Worm (Caenorhabditis elegans) whole organism, midembryonic: ENCODE results near the gene semo-1.
A peak's percentile ranks its signal among the peaks of the same experiment; 100 is the strongest.

Source experiments
- T22C8.4 ChIP-seq: fragments of 200-800 bp; sonication (Bioruptor generic); IDR thresholded peaks from 2 replicates; pipeline ENCODE4 v1.3.6; 2022; ENCODE audit warnings: missing genetic modification characterization, missing compliant biosample characterization
- cog-1 ChIP-seq: sonication (generic microtip); optimal IDR thresholded peaks from 2 replicates; lab custom pipeline; 2016; ENCODE audit warnings: missing genetic modification characterization, missing compliant biosample characterization
- flt-1 ChIP-seq: fragments of 200-800 bp; sonication (Bioruptor generic); IDR thresholded peaks from 2 replicates; pipeline ENCODE4 v1.3.6; 2022; ENCODE audit warnings: missing genetic modification characterization, missing compliant biosample characterization
- klf-2 ChIP-seq: fragments of 200-800 bp; sonication (Bioruptor generic); conservative IDR thresholded peaks from 2 replicates; pipeline ENCODE4 v1.3.6; 2022; ENCODE audit warnings: missing genetic modification reagents, missing genetic modification characterization, missing compliant biosample characterization
- med-1 ChIP-seq: sonication (generic microtip); optimal IDR thresholded peaks from 2 replicates; lab custom pipeline; 2017; ENCODE audit warnings: missing genetic modification characterization, mild to moderate bottlenecking, missing compliant biosample characterization, antibody characterized with exemption, missing genetic modification reagents; ENCODE audit not compliant: insufficient read depth
- ref-1 ChIP-seq: fragments of 200-800 bp; sonication (Bioruptor generic); conservative IDR thresholded peaks from 2 replicates; pipeline ENCODE4 v1.3.6; 2022; ENCODE audit warnings: missing genetic modification reagents, missing genetic modification characterization, missing compliant biosample characterization
- tab-1 ChIP-seq: fragments of 200-800 bp; sonication (Bioruptor generic); IDR thresholded peaks from 2 replicates; pipeline ENCODE4 v1.3.6; 2022; ENCODE audit warnings: missing genetic modification characterization, missing compliant biosample characterization
- ztf-23 ChIP-seq: fragments of 200-800 bp; sonication (Bioruptor generic); IDR thresholded peaks from 2 replicates; pipeline ENCODE4 v1.3.6; 2022; ENCODE audit warnings: missing genetic modification reagents, missing genetic modification characterization, missing compliant biosample characterization
- ztf-29 ChIP-seq: fragments of 200-800 bp; sonication (Bioruptor generic); IDR thresholded peaks from 2 replicates; pipeline ENCODE4 v1.3.6; 2022; ENCODE audit warnings: missing genetic modification reagents, missing genetic modification characterization, missing compliant biosample characterization

The semo-1 gene

DNA sequence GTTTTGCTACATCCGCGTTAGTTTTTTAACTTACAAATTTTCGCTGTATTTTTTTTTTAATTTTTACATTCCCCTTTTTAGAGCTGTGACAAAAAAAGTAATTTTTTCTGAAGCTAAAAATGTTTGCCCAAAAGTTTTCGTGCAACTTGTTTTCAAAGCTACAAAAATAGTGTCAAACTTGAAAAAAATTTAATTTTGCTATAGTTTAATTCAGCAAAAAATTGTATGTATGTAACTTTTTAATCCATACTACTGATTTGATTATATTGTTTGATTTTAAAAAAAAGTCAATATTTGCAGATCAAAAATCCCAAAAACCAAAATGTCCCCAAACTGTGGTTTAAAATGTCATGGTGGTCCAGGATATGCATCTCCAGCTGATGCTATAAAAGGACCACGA lies at the start of gene semo-1:
semo-1 (plus strand) TSS at position 301 of the 400 bp plus-strand sequence.
- TF ChIP-seq tab-1 (GFP tag; lab: Robert Waterston, UW) = no peak
- no peak for TF ChIP-seq ztf-29
- TF ChIP-seq T22C8.4 (GFP tag; lab: Robert Waterston, UW) = no peak
- TF ChIP-seq cog-1 (tag; lab: Kevin White, UChicago) = no peak
- no peak for TF ChIP-seq ref-1
- TF ChIP-seq flt-1 (GFP tag; lab: Robert Waterston, UW) = no peak
- TF ChIP-seq med-1 (GFP tag; lab: Kevin White, UChicago) = no peak
- no peak for TF ChIP-seq klf-2 (GFP tag; lab: Robert Waterston, UW)
- TF ChIP-seq ztf-23 (GFP tag; lab: Robert Waterston, UW) = no peak

DNA sequence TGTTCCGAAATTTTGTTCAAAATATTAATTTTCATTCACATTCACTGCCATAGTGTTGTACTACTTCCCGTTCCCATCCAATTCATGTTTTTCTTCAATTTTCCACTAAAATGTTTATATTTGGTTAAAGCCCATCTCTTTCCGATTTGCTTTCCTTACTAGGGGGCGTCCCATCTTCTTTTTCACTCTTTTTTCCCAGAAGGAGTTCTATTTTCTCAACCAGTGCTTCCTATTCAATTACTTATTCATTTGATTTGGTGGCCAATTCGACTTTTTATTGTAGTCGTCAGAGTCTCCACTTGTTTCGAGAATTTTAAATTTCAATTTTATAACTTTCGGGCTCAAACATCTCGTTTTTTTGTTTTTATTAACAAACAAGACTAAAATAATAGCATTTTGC lies 49.2 kb upstream of the semo-1 start:
- no peak for TF ChIP-seq tab-1 (GFP tag; lab: Robert Waterston, UW)
- no peak for TF ChIP-seq T22C8.4 (GFP tag; lab: Robert Waterston, UW)
- no peak for TF ChIP-seq flt-1 (GFP tag; lab: Robert Waterston, UW)
- TF ChIP-seq cog-1 (tag; lab: Kevin White, UChicago) = no peak
- no peak for TF ChIP-seq med-1 (GFP tag; lab: Kevin White, UChicago)
- no peak for TF ChIP-seq klf-2 (GFP tag; lab: Robert Waterston, UW)
- TF ChIP-seq ztf-23 (GFP tag; lab: Robert Waterston, UW) = no peak
- TF ChIP-seq ref-1 = no peak
- no peak for TF ChIP-seq ztf-29

DNA sequence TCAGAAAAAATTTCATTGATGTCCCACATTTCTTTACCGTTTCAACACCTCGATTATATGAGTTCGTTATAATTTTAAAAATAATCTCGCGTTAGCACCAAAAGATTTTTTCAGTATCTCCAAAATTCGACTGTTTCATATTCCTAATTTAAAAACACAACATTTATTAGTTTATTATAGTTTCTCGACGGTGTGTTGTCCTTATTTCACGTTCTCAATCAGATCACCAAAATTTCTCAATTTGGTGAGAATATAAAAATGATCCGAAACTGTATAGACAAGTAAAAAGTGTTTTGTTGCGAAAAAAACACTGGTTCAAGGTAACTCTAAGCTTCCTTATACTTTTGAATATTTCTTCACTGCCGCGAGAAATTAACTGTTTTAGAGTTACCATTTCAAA lies 42.3 kb upstream of the semo-1 start:
- TF ChIP-seq klf-2 (GFP tag; lab: Robert Waterston, UW) (no peak), flt-1 (GFP tag; lab: Robert Waterston, UW) (no peak), cog-1 (tag; lab: Kevin White, UChicago) (no peak), ztf-29 (no peak), med-1 (GFP tag; lab: Kevin White, UChicago) (no peak), tab-1 (GFP tag; lab: Robert Waterston, UW) (no peak), T22C8.4 (GFP tag; lab: Robert Waterston, UW) (no peak), ztf-23 (GFP tag; lab: Robert Waterston, UW) (no peak), ref-1 (no peak)

DNA sequence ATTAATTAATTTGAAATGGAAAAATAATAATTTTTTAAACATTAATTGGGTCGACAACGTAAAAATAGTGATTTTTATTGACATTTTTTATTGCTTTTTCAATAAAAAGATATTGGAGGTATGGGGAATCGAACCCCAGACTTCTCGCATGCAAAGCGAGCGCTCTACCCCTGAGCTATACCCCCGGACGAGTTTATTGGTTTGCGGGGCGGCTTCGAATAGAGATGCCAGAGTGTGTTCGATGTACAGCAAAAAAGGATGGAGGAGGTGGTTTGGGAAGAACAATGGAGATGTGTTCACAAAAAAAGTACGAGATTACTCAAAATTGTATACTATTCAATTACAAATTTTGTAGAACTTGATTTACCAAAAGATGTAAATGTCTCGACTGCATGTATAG lies 37.3 kb upstream of the semo-1 start:
- TF ChIP-seq ztf-29 = peak; percentile 57
- TF ChIP-seq flt-1 (GFP tag; lab: Robert Waterston, UW) = no peak; the same call in none of the 2 replicates
- 0 out of 2 replicates have a peak, but pooled peaks have one; percentile 42 for TF ChIP-seq T22C8.4 (GFP tag; lab: Robert Waterston, UW)
- TF ChIP-seq med-1 (GFP tag; lab: Kevin White, UChicago) = peak; percentile 50

ce11 chrIV:14015844-14016243 lies 35.2 kb upstream of the semo-1 start, which contains the start of gene srw-63:
TSS of gene srw-63 (minus strand) at chrIV:14015944.
- no peak for TF ChIP-seq klf-2 (GFP tag; lab: Robert Waterston, UW)
- no peak for TF ChIP-seq med-1 (GFP tag; lab: Kevin White, UChicago)
- TF ChIP-seq ztf-29 = no peak
- TF ChIP-seq ref-1 = no peak
- no peak for TF ChIP-seq flt-1 (GFP tag; lab: Robert Waterston, UW)
- TF ChIP-seq ztf-23 (GFP tag; lab: Robert Waterston, UW) = no peak
- TF ChIP-seq tab-1 (GFP tag; lab: Robert Waterston, UW) = no peak
- TF ChIP-seq T22C8.4 (GFP tag; lab: Robert Waterston, UW) = no peak

DNA sequence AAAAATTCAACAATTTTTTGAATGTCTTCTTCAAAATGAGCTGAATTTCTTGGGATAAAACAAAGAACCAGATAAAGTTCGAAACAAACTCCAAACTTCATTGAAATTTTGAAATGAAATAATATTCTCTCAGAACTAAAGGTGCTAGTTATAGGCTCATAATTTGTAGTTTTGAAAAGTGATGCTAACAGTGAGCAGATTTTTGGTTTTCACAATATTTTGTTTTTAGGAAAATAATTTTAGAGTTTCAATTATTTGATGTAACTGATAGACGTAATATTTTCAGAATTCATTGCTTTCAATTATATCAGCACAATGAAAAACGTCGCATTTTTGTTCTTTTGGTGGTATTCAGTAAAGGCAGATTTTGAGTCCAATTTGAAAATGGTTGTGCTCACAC lies 31.1 kb upstream of the semo-1 start, which contains the start of the genes irld-56 and irld-55:
irld-56 (minus strand) TSS at position 101 of the 400 bp plus-strand sequence.
irld-55 (plus strand) TSS at position 316 of the 400 bp plus-strand sequence.
- TF ChIP-seq flt-1 (GFP tag; lab: Robert Waterston, UW) = no peak

DNA sequence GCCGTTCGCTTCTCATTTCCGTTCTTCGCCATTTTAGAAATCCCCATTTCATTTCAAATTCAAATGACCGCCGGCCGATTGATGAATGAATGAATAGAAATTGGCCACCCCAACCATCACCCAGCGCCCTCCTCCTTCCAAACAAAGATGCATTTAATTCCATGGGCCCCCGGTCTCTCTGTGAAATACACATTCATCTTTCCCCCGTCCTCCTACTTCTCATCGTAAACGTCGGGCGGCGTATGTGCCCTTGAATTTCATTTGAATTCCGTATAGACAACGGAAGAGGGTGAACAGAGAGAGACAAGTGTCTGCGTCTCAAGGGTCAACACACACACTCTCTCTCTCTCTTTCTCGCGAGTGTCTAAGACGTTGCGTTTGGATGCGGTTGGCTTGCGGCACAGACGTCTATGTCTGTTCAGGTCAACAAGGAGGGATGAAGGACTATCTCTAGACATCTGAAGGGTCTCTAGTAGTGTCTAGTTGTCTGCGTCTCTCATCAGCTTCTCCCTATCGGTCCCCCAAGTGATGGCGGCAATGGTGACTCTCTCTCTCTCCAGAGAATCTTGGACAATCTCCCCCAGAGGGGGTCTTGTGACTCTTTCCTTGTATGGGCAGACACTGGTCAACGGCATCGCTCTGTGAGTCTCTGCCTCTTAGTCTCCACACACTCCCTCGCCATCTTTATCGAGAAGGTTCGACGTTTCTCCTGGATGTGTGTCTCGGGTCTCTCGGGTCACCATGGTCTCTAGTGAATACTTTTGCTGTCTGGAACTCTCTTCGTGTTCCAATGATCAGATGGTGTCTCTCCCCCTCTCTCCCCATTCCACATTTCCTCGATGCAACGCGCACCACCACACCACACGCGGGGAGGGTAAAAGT lies 18.1 kb upstream of the semo-1 start:
- peak; percentile 75 for TF ChIP-seq ztf-23 (GFP tag; lab: Robert Waterston, UW)
- peak; percentile 64; the same call in 1 of the 2 replicates for TF ChIP-seq flt-1 (GFP tag; lab: Robert Waterston, UW)
- TF ChIP-seq med-1 (GFP tag; lab: Kevin White, UChicago) = no peak
- 0 out of 2 replicates have a peak, but pooled peaks have one; percentile 32 for TF ChIP-seq T22C8.4 (GFP tag; lab: Robert Waterston, UW)
- no peak for TF ChIP-seq tab-1 (GFP tag; lab: Robert Waterston, UW)
- TF ChIP-seq ref-1 = no peak
- no peak for TF ChIP-seq klf-2 (GFP tag; lab: Robert Waterston, UW)
- TF ChIP-seq cog-1 (tag; lab: Kevin White, UChicago) = peak; percentile 96
- TF ChIP-seq ztf-29 = peak; percentile 53; the same call in 1 of the 2 replicates

- no peak for TF ChIP-seq klf-2 (GFP tag; lab: Robert Waterston, UW)
- TF ChIP-seq ref-1 = no peak
- TF ChIP-seq ztf-23 (GFP tag; lab: Robert Waterston, UW) = no peak
- no peak for TF ChIP-seq ztf-29
- no peak for TF ChIP-seq flt-1 (GFP tag; lab: Robert Waterston, UW)
These were observed 17.6 kb upstream of the semo-1 start for ce11 chrIV:14033502-14033751.

DNA sequence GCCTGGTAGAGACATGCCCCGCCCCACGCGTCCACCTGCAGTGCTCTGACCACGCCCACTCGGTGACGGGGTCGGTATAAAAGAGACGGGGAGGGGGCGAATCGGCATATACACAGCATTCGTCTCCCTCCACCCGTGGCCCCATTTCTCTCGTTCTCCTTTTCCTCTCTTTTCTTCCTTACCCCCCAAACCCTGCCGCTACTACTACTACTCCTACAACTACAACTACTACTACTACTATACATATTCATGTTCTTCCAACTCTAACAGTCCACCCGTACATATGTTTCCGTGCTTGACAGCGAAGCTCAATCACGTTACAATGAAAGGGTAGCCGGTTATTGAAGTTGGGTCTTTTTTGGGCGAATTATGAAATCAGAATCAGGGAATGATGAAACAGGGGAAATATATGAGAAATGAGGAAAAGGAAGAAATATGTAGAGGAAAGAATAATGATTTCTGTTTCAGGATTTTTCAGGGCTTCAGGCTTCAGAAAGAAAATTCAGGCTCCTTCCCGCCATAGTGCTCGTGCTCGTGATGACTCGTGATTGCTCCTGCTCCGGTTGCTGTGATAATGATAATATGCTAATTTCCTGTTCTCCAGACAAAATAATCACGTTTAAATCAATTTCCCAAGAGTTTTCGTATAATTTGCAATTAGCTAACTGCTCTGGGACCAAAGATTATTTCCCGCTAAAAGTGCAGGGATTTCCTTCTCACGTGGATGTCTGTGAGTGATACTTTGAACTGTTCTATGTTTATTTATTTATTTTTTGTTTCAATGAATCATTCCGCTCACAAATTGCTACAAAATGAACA lies 17.0 kb upstream of the semo-1 start:
- TF ChIP-seq med-1 (GFP tag; lab: Kevin White, UChicago) (peak; percentile 75), flt-1 (GFP tag; lab: Robert Waterston, UW) (peak; percentile 99), T22C8.4 (GFP tag; lab: Robert Waterston, UW) (peak; percentile 88), klf-2 (GFP tag; lab: Robert Waterston, UW) (peak; percentile 91), tab-1 (GFP tag; lab: Robert Waterston, UW) (peak; percentile 92), ztf-29 (peak; percentile 93), ztf-23 (GFP tag; lab: Robert Waterston, UW) (peak; percentile 94), cog-1 (tag; lab: Kevin White, UChicago) (peak; percentile 99), ref-1 (peak; percentile 85)
